Fruit fly (Drosophila melanogaster): ENCODE data around the gene ATPsynD.
A peak's percentile ranks its signal among the peaks of the same experiment; 100 is the strongest.

dm6 chr3R:19132146-19132833, 37.5 kb downstream of the ATPsynD start, which contains the start of gene Cyp12a5:
- no peak for TF ChIP-seq CG1620 (GFP tag; optimal IDR thresholded peaks at IDR 0.05)
- TF ChIP-seq ovo (GFP tag; optimal IDR thresholded peaks at IDR 0.05), result no peak
- peak; percentile 2 for TF ChIP-seq bab1 (GFP tag; optimal IDR thresholded peaks at IDR 0.05)
- peak; percentile 67 for TF ChIP-seq CG33017 (tag; optimal IDR thresholded peaks at IDR 0.05)
- TF ChIP-seq CG7045 (GFP tag; optimal IDR thresholded peaks at IDR 0.05), result no peak
- TF ChIP-seq Hr96 (GFP tag; optimal IDR thresholded peaks at IDR 0.05), result no peak
- TF ChIP-seq toe (GFP tag; optimal IDR thresholded peaks at IDR 0.05), result no peak
- no peak for TF ChIP-seq CG5204 (GFP tag; optimal IDR thresholded peaks at IDR 0.05)
- peak; percentile 5 for TF ChIP-seq tj (GFP tag; optimal IDR thresholded peaks at IDR 0.05)
- TF ChIP-seq Clk (GFP tag; optimal IDR thresholded peaks at IDR 0.05), result no peak
- peak; percentile 75 for TF ChIP-seq kay (GFP tag; ENCODE audit: borderline replicate concordance)
- TF ChIP-seq CG14711 (tag; optimal IDR thresholded peaks at IDR 0.05), result no peak
